Fruit fly (Drosophila melanogaster) whole organism, embryonic: Measurements from ENCODE around the gene Bhmt.

Source experiments
- Ada2b ChIP-seq: fragments of 200-800 bp; sonication (Bioruptor generic); IDR thresholded peaks from 2 replicates; pipeline ENCODE4 v1.3.6; 2022; ENCODE audit warnings: missing biosample characterization, missing genetic modification characterization
- Awh ChIP-seq: fragments of 200-800 bp; sonication (Bioruptor generic); IDR thresholded peaks from 2 replicates; pipeline ENCODE4, ENCODE4 v1.3.6; 2022; ENCODE audit warnings: missing biosample characterization, missing genetic modification characterization
- Blimp-1 ChIP-seq: fragments of 200-800 bp; sonication (Bioruptor generic); optimal IDR thresholded peaks from 3 replicates; lab custom pipeline; 2018; ENCODE audit warnings: missing biosample characterization, missing genetic modification characterization, mild to moderate bottlenecking, moderate library complexity, missing genetic modification reagents
- C15 ChIP-seq: fragments of 200-800 bp; sonication (Bioruptor generic); IDR thresholded peaks from 3 replicates; pipeline ENCODE4 v1.3.6; 2022; ENCODE audit warnings: missing biosample characterization, missing genetic modification characterization
- CG10267 ChIP-seq: fragments of 200-800 bp; sonication (Bioruptor generic); optimal IDR thresholded peaks from 2 replicates; lab custom pipeline; 2018; ENCODE audit warnings: missing biosample characterization, mild to moderate bottlenecking, missing genetic modification characterization, moderate library complexity
- CG10274 ChIP-seq: fragments of 200-800 bp; sonication (Bioruptor generic); optimal IDR thresholded peaks from 3 replicates; lab custom pipeline; 2017; ENCODE audit warnings: missing biosample characterization, mild to moderate bottlenecking, missing genetic modification characterization
- CG11695 ChIP-seq: fragments of 200-800 bp; sonication (Bioruptor generic); IDR thresholded peaks from 3 replicates; pipeline ENCODE4 v1.3.6; 2022; ENCODE audit warnings: missing biosample characterization, missing genetic modification characterization
- CG15479 ChIP-seq: fragments of 200-800 bp; sonication (Bioruptor generic); optimal IDR thresholded peaks from 3 replicates; lab custom pipeline; 2019; ENCODE audit warnings: missing biosample characterization, mild to moderate bottlenecking, missing genetic modification characterization, moderate library complexity
- CG15601 ChIP-seq: fragments of 200-800 bp; sonication (Bioruptor generic); optimal IDR thresholded peaks from 3 replicates; lab custom pipeline; 2019; ENCODE audit warnings: missing biosample characterization, mild to moderate bottlenecking, missing genetic modification characterization, moderate library complexity
- CG17186 ChIP-seq: fragments of 200-800 bp; sonication (Bioruptor generic); optimal IDR thresholded peaks from 3 replicates; lab custom pipeline; 2017; ENCODE audit warnings: missing biosample characterization, missing genetic modification reagents, missing genetic modification characterization
- CG17385 ChIP-seq: fragments of 200-800 bp; sonication (Bioruptor generic); optimal IDR thresholded peaks from 3 replicates; lab custom pipeline; 2018; ENCODE audit warnings: missing biosample characterization, mild to moderate bottlenecking, missing genetic modification characterization
- CG17568 ChIP-seq: fragments of 200-800 bp; sonication (Bioruptor generic); optimal IDR thresholded peaks from 2 replicates; lab custom pipeline; 2018; ENCODE audit warnings: missing biosample characterization, mild to moderate bottlenecking, missing genetic modification characterization, moderate library complexity
- CG18619 ChIP-seq: fragments of 200-800 bp; sonication (Bioruptor generic); optimal IDR thresholded peaks from 3 replicates; lab custom pipeline; 2017; ENCODE audit warnings: missing biosample characterization, mild to moderate bottlenecking, missing genetic modification characterization
- CG2875 ChIP-seq: fragments of 200-800 bp; sonication (Bioruptor generic); optimal IDR thresholded peaks from 2 replicates; lab custom pipeline; 2017; ENCODE audit warnings: missing biosample characterization, mild to moderate bottlenecking, missing genetic modification characterization, missing genetic modification reagents
- CG3065 ChIP-seq: fragments of 200-800 bp; sonication (Bioruptor generic); optimal IDR thresholded peaks from 2 replicates; lab custom pipeline; 2016; ENCODE audit warnings: missing biosample characterization, missing genetic modification characterization
- CG31441 ChIP-seq: fragments of 200-800 bp; sonication (Bioruptor generic); IDR thresholded peaks from 2 replicates; pipeline ENCODE4 v1.3.6; 2022; ENCODE audit warnings: missing biosample characterization, missing genetic modification characterization
- CG6254 ChIP-seq: fragments of 200-800 bp; sonication (Bioruptor generic); optimal IDR thresholded peaks from 3 replicates; lab custom pipeline; 2017; ENCODE audit warnings: mild to moderate bottlenecking, missing biosample characterization, missing genetic modification reagents, missing genetic modification characterization
- CG7839 ChIP-seq: fragments of 200-800 bp; sonication (Bioruptor generic); optimal IDR thresholded peaks from 3 replicates; lab custom pipeline; 2018; ENCODE audit warnings: missing biosample characterization, mild to moderate bottlenecking, missing genetic modification characterization, moderate library complexity
- CG7928 ChIP-seq: fragments of 200-800 bp; sonication (Bioruptor generic); optimal IDR thresholded peaks from 2 replicates; lab custom pipeline; 2017; ENCODE audit warnings: missing biosample characterization, mild to moderate bottlenecking, missing genetic modification characterization
- CG8765 ChIP-seq: fragments of 200-800 bp; sonication (Bioruptor generic); IDR thresholded peaks from 2 replicates; pipeline ENCODE4 v1.3.6; 2022; ENCODE audit warnings: missing biosample characterization, missing genetic modification characterization
- CkIIα-i1 ChIP-seq: fragments of 200-800 bp; sonication (Bioruptor generic); IDR thresholded peaks from 2 replicates; pipeline ENCODE4 v1.3.6; 2022; ENCODE audit warnings: missing biosample characterization, missing genetic modification characterization
- CoRest ChIP-seq: fragments of 200-800 bp; sonication (Bioruptor generic); optimal IDR thresholded peaks from 3 replicates; lab custom pipeline; 2018; ENCODE audit warnings: missing biosample characterization, mild to moderate bottlenecking, missing genetic modification characterization, moderate library complexity
- E2f2 ChIP-seq: fragments of 200-800 bp; sonication (Bioruptor generic); IDR thresholded peaks from 2 replicates; pipeline ENCODE4 v1.3.6; 2022; ENCODE audit warnings: missing biosample characterization, missing genetic modification characterization
- Eip74EF ChIP-seq, 2 experiments: fragments of 200-800 bp in 1 of 2; fragments of >200 bp in 1 of 2; sonication (Bioruptor generic) in 1 of 2; optimal IDR thresholded peaks; 2 replicates each; lab custom pipeline; 2017 to 2019; ENCODE audit warnings: missing biosample characterization in 2 of 2, missing genetic modification characterization in 2 of 2, mild to moderate bottlenecking in 1 of 2, moderate library complexity in 1 of 2
- HLHmδ ChIP-seq: fragments of 200-800 bp; sonication (Bioruptor generic); optimal IDR thresholded peaks from 2 replicates; lab custom pipeline; 2018; ENCODE audit warnings: missing biosample characterization, mild to moderate bottlenecking, missing genetic modification characterization, moderate library complexity
- Hr3 ChIP-seq: fragments of 200-800 bp; sonication (Bioruptor generic); optimal IDR thresholded peaks from 3 replicates; lab custom pipeline; 2016; ENCODE audit warnings: missing biosample characterization, missing genetic modification characterization
- MTF-1 ChIP-seq: fragments of 200-800 bp; sonication (Bioruptor generic); optimal IDR thresholded peaks from 2 replicates; lab custom pipeline; 2018; ENCODE audit warnings: missing biosample characterization, mild to moderate bottlenecking, missing genetic modification characterization, borderline replicate concordance
- Ravus ChIP-seq: fragments of 200-800 bp; sonication (Bioruptor generic); IDR thresholded peaks from 2 replicates; pipeline ENCODE4 v1.3.6; 2022; ENCODE audit warnings: missing biosample characterization, missing genetic modification characterization
- Sox102F ChIP-seq: fragments of 200-800 bp; sonication (Bioruptor generic); optimal IDR thresholded peaks from 2 replicates; lab custom pipeline; 2018; ENCODE audit warnings: missing biosample characterization, mild to moderate bottlenecking, missing genetic modification characterization, moderate library complexity
- TFAM ChIP-seq: fragments of 200-800 bp; sonication (Bioruptor generic); optimal IDR thresholded peaks from 2 replicates; lab custom pipeline; 2017; ENCODE audit warnings: missing biosample characterization, missing genetic modification characterization, inconsistent platforms
- Xbp1 ChIP-seq: fragments of 200-800 bp; sonication (Bioruptor generic); optimal IDR thresholded peaks from 3 replicates; lab custom pipeline; 2016; ENCODE audit warnings: missing biosample characterization, mild to moderate bottlenecking, missing genetic modification characterization
- ab ChIP-seq: fragments of 200-800 bp; sonication (Bioruptor generic); optimal IDR thresholded peaks from 2 replicates; lab custom pipeline; 2016; ENCODE audit warnings: missing biosample characterization, missing genetic modification characterization
- cad ChIP-seq: fragments of >200 bp; optimal IDR thresholded peaks from 2 replicates; lab custom pipeline; 2017; ENCODE audit warnings: missing biosample characterization, missing genetic modification characterization
- corto ChIP-seq: fragments of 200-800 bp; sonication (Bioruptor generic); optimal IDR thresholded peaks from 2 replicates; lab custom pipeline; 2016; ENCODE audit warnings: missing biosample characterization, mild to moderate bottlenecking, missing genetic modification characterization, moderate library complexity
- eve ChIP-seq, 2 experiments: fragments of >200 bp; optimal IDR thresholded peaks; 2 replicates each; lab custom pipeline; 2017; ENCODE audit warnings: missing biosample characterization in 2 of 2, missing genetic modification characterization in 2 of 2
- gsb-n ChIP-seq: fragments of 200-800 bp; sonication (Bioruptor generic); optimal IDR thresholded peaks from 3 replicates; lab custom pipeline; 2018; ENCODE audit warnings: missing biosample characterization, mild to moderate bottlenecking, missing genetic modification characterization
- insv ChIP-seq, 2 experiments: fragments of 200-800 bp; sonication (Bioruptor generic); optimal IDR thresholded peaks; 3 replicates each; lab custom pipeline; 2016 to 2018; ENCODE audit warnings: missing biosample characterization in 2 of 2, missing genetic modification characterization in 2 of 2
- lab ChIP-seq: fragments of 200-800 bp; sonication (Bioruptor generic); optimal IDR thresholded peaks from 3 replicates; lab custom pipeline; 2017; ENCODE audit warnings: missing biosample characterization, missing genetic modification characterization, mild to moderate bottlenecking, moderate library complexity, missing genetic modification reagents
- lbe ChIP-seq: fragments of 200-800 bp; sonication (Bioruptor generic); optimal IDR thresholded peaks from 2 replicates; lab custom pipeline; 2016; ENCODE audit warnings: missing biosample characterization, mild to moderate bottlenecking, missing genetic modification characterization
- lilli ChIP-seq: fragments of 200-800 bp; sonication (Bioruptor generic); optimal IDR thresholded peaks from 3 replicates; lab custom pipeline; 2016; ENCODE audit warnings: missing biosample characterization, missing genetic modification characterization
- onecut ChIP-seq: fragments of 200-800 bp; sonication (Bioruptor generic); IDR thresholded peaks from 2 replicates; pipeline ENCODE4 v1.3.6; 2022; ENCODE audit warnings: missing biosample characterization, missing genetic modification characterization
- salm ChIP-seq: fragments of 200-800 bp; sonication (Bioruptor generic); optimal IDR thresholded peaks from 2 replicates; lab custom pipeline; 2018; ENCODE audit warnings: missing biosample characterization, mild to moderate bottlenecking, missing genetic modification characterization
- tap ChIP-seq: fragments of 200-800 bp; optimal IDR thresholded peaks from 3 replicates; lab custom pipeline; 2019; ENCODE audit warnings: missing biosample characterization, mild to moderate bottlenecking, missing genetic modification characterization, moderate library complexity
- tll ChIP-seq, 2 experiments: fragments of 200-800 bp in 1 of 2; fragments of >200 bp in 1 of 2; sonication (Bioruptor generic) in 1 of 2; optimal IDR thresholded peaks; 2 replicates each; lab custom pipeline; 2017 to 2019; ENCODE audit warnings: missing biosample characterization in 2 of 2, missing genetic modification characterization in 2 of 2, mild to moderate bottlenecking in 1 of 2, moderate library complexity in 1 of 2
- vfl ChIP-seq: fragments of 200-800 bp; sonication (Bioruptor generic); optimal IDR thresholded peaks from 2 replicates; lab custom pipeline; 2016; ENCODE audit warnings: missing biosample characterization, missing genetic modification characterization
- vvl ChIP-seq: fragments of 200-800 bp; sonication (Bioruptor generic); IDR thresholded peaks from 2 replicates; pipeline ENCODE4 v1.3.6; 2022; ENCODE audit warnings: missing biosample characterization, missing genetic modification characterization
- zen2 ChIP-seq: fragments of 200-800 bp; sonication (Bioruptor generic); IDR thresholded peaks from 3 replicates; pipeline ENCODE4 v1.3.6; 2022; ENCODE audit warnings: missing biosample characterization, missing genetic modification characterization; ENCODE audit not compliant: partially characterized antibody

Gene Bhmt

dm6 chr2L:18981947-18982579, 25.0 kb upstream of the Bhmt start (continued):
- TF ChIP-seq eve (GFP tag; optimal IDR thresholded peaks at IDR 0.05; lab: Kevin White, UChicago) (peak in 1 of 2 experiments; percentile 34), CG31441 (GFP tag; lab: Robert Waterston, UW) (peak; percentile 51; the same call in 1 of the 2 replicates), CoRest (tag; lab: Kevin White, UChicago) (peak; percentile 16), CG10267 (peak; percentile 22), Hr3 (GFP tag; lab: Kevin White, UChicago) (peak; percentile 11), gsb-n (tag; lab: Kevin White, UChicago) (peak; percentile 59)

- no peak for TF ChIP-seq zen2 (GFP tag; lab: Robert Waterston, UW)
- no peak for TF ChIP-seq tll (GFP tag; optimal IDR thresholded peaks at IDR 0.05; lab: Kevin White, UChicago)
- TF ChIP-seq onecut (GFP tag; lab: Robert Waterston, UW) = peak; percentile 7; the same call in 1 of the 2 replicates
- no peak for TF ChIP-seq Ada2b (GFP tag; lab: Robert Waterston, UW)
- peak; percentile 0 for TF ChIP-seq Sox102F
- peak; percentile 3 for TF ChIP-seq CG2875 (GFP tag; lab: Kevin White, UChicago)
- peak; percentile 4 for TF ChIP-seq Blimp-1
- TF ChIP-seq ab (GFP tag; lab: Kevin White, UChicago) = no peak
- TF ChIP-seq E2f2 (GFP tag; lab: Robert Waterston, UW) = no peak
- no peak for TF ChIP-seq C15
- TF ChIP-seq CG17186 = no peak
- no peak for TF ChIP-seq CG15479 (GFP tag; lab: Kevin White, UChicago)
- TF ChIP-seq lbe (GFP tag; lab: Kevin White, UChicago) = peak; percentile 25
- no peak for TF ChIP-seq CG7928 (GFP tag; lab: Kevin White, UChicago)
- no peak for TF ChIP-seq Xbp1 (GFP tag; lab: Kevin White, UChicago)
- TF ChIP-seq lab = peak; percentile 32
- peak; percentile 4 for TF ChIP-seq salm
- no peak for TF ChIP-seq Eip74EF (GFP tag; optimal IDR thresholded peaks at IDR 0.05; lab: Kevin White, UChicago)
- no peak for TF ChIP-seq insv (GFP tag; optimal IDR thresholded peaks at IDR 0.05; lab: Kevin White, UChicago)
- TF ChIP-seq cad = no peak
- peak; percentile 5 for TF ChIP-seq tap (tag; lab: Kevin White, UChicago)
- TF ChIP-seq MTF-1 = peak; percentile 46
- TF ChIP-seq CG8765 (GFP tag; lab: Robert Waterston, UW) = no peak
- no peak for TF ChIP-seq CG3065
- no peak for TF ChIP-seq lilli
- no peak for TF ChIP-seq CkIIα-i1 (GFP tag; lab: Robert Waterston, UW)
- peak; percentile 75 for TF ChIP-seq vvl (GFP tag; lab: Robert Waterston, UW)
- TF ChIP-seq CG6254 (GFP tag; lab: Kevin White, UChicago) = no peak
- no peak for TF ChIP-seq CG11695 (GFP tag; lab: Robert Waterston, UW)
- TF ChIP-seq Awh (GFP tag; lab: Robert Waterston, UW) = no peak
- no peak for TF ChIP-seq Ravus
- no peak for TF ChIP-seq CG7839 (tag; lab: Kevin White, UChicago)
- TF ChIP-seq CG17385 = peak; percentile 6
- TF ChIP-seq CG15601 (tag; lab: Kevin White, UChicago) = peak; percentile 33
- peak; percentile 14 for TF ChIP-seq CG17568 (GFP tag; lab: Kevin White, UChicago)
- no peak for TF ChIP-seq CG18619 (GFP tag; lab: Kevin White, UChicago)
- no peak for TF ChIP-seq corto (GFP tag; lab: Kevin White, UChicago)
- no peak for TF ChIP-seq HLHmδ
- TF ChIP-seq vfl = no peak
- TF ChIP-seq TFAM (GFP tag; lab: Kevin White, UChicago) = no peak
- no peak for TF ChIP-seq CG10274
These were observed 24.4 kb upstream of the Bhmt start for dm6 chr2L:18981484-18981883.
